Worm (Caenorhabditis elegans): ENCODE data around the gene Y64G10A.2.
A peak's percentile ranks its signal among the peaks of the same experiment; 100 is the strongest.

DNA sequence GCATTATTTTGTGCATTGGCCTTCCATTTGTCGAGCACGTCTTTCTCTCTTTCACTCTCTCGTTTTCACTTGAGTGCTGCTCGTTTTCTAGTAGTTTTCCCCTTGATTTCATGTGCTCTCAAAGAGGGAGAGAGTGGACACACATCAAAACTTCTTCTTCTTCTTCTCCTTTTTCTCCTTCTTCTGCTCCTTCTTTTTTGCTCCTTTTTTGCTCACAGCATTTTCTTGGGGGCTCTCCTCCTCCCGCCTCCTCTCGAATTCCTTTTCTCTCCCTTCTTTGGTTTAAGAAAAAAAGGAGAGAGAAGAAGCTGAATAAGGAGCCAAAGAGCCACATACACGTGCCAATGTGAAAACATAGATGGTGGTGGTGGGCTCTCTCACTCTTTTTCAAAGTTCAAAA is 28.3 kb upstream of the Y64G10A.2 start:
- TF ChIP-seq nhr-12 (tag; optimal IDR thresholded peaks at IDR 0.05): no peak
- TF ChIP-seq lin-11 (tag; optimal IDR thresholded peaks at IDR 0.05): no peak
- TF ChIP-seq unc-62 (GFP tag; optimal IDR thresholded peaks at IDR 0.05): no peak
- peak; percentile 80 to 83 for TF ChIP-seq mdl-1 (tag; optimal IDR thresholded peaks at IDR 0.05)
